Worm (Caenorhabditis elegans): ENCODE data around the gene tbh-1.

tbh-1 gene

ce11 chrX:15466032-15466431 is 38.7 kb downstream of the tbh-1 start, which contains the start of gene sprr-1:
Gene sprr-1, plus strand, starts transcription at chrX:15466300.
- TF ChIP-seq ctbp-1 (GFP tag; IDR thresholded peaks at IDR 0.05), result no peak
- TF ChIP-seq egl-27 (tag; optimal IDR thresholded peaks at IDR 0.05), result no peak
- TF ChIP-seq dpl-1 (GFP tag; optimal IDR thresholded peaks at IDR 0.05), result no peak
- peak in 1 of 2 experiments; percentile 95 for TF ChIP-seq unc-62 (GFP tag; optimal IDR thresholded peaks at IDR 0.05 in 1 of 2)
- TF ChIP-seq unc-62 (tag; optimal IDR thresholded peaks at IDR 0.05), result no peak
- no peak for TF ChIP-seq F37D6.2 (tag; optimal IDR thresholded peaks at IDR 0.05)

ce11 chrX:15465050-15465449 is 39.6 kb downstream of the tbh-1 start:
- TF ChIP-seq nhr-25 (tag; optimal IDR thresholded peaks at IDR 0.05; ENCODE audit: borderline replicate concordance, insufficient read depth) (no peak), aha-1 (tag) (peak; percentile 96)

All from whole organism, L4 larva.